Worm (Caenorhabditis elegans) whole organism, mixed stage, embryonic: Measurements from ENCODE around the gene tnc-2.

Experiments used
- blmp-1 ChIP-seq: fragments of 150-350 bp; optimal IDR thresholded peaks from 2 replicates; lab custom pipeline; 2014; ENCODE audit warnings: missing biosample characterization, missing genetic modification characterization
- ceh-39 ChIP-seq: fragments of 150-350 bp; optimal IDR thresholded peaks from 2 replicates; lab custom pipeline; 2014; ENCODE audit warnings: missing biosample characterization, missing genetic modification characterization
- ceh-43 ChIP-seq: fragments of 200-800 bp; sonication (Bioruptor generic); optimal IDR thresholded peaks from 2 replicates; lab custom pipeline; 2018; ENCODE audit warnings: mild to moderate bottlenecking, missing genetic modification characterization, moderate library complexity, missing compliant biosample characterization
- ces-1 ChIP-seq: fragments of 150-350 bp; optimal IDR thresholded peaks from 2 replicates; lab custom pipeline; 2014; ENCODE audit warnings: missing biosample characterization, missing genetic modification reagents, missing genetic modification characterization
- mab-5 ChIP-seq: fragments of 150-350 bp; optimal IDR thresholded peaks from 2 replicates; lab custom pipeline; 2014; ENCODE audit warnings: missing biosample characterization, missing genetic modification characterization
- nhr-76 ChIP-seq: sonication (generic microtip); optimal IDR thresholded peaks from 2 replicates; lab custom pipeline; 2017; ENCODE audit warnings: missing biosample characterization, missing genetic modification characterization
- pha-4 ChIP-seq: fragments of 150-350 bp; optimal IDR thresholded peaks from 2 replicates; lab custom pipeline; 2018; ENCODE audit warnings: missing biosample characterization, missing genetic modification reagents, missing genetic modification characterization
- sptf-1 ChIP-seq: sonication (generic microtip); optimal IDR thresholded peaks from 2 replicates; lab custom pipeline; 2017; ENCODE audit warnings: mild to moderate bottlenecking, missing genetic modification characterization, moderate library complexity, missing compliant biosample characterization
- unc-62 ChIP-seq: fragments of 150-350 bp; optimal IDR thresholded peaks from 2 replicates; lab custom pipeline; 2014; ENCODE audit warnings: missing biosample characterization, missing genetic modification reagents, missing genetic modification characterization

ce11 chrII:10479348-10479747, 12.7 kb downstream of the tnc-2 start, which contains the start of gene clec-59:
- TF ChIP-seq unc-62 (no peak), nhr-76 (tag; lab: Kevin White, UChicago) (no peak), ceh-39 (tag; lab: Kevin White, UChicago) (no peak), sptf-1 (tag; lab: Kevin White, UChicago) (no peak), pha-4 (tag; lab: Kevin White, UChicago) (no peak), ces-1 (GFP tag; lab: Kevin White, UChicago) (no peak), mab-5 (no peak), ceh-43 (no peak), blmp-1 (tag; lab: Kevin White, UChicago) (no peak)
